Fruit fly (Drosophila melanogaster): Measurements from ENCODE around the gene Unc-76.
A peak's percentile ranks its signal among the peaks of the same experiment; 100 is the strongest.

Gene Unc-76

dm6 chrX:2061119-2061518 is 19.3 kb upstream of the Unc-76 start:
- peak; percentile 47 for TF ChIP-seq CG3281 (GFP tag; optimal IDR thresholded peaks at IDR 0.05)
- TF ChIP-seq her (GFP tag; optimal IDR thresholded peaks at IDR 0.05): no peak
- peak; percentile 1 for TF ChIP-seq gsb-n (tag; optimal IDR thresholded peaks at IDR 0.05)
- TF ChIP-seq ken (GFP tag; IDR thresholded peaks at IDR 0.05): no peak
- peak; percentile 27 for TF ChIP-seq twi (tag; optimal IDR thresholded peaks at IDR 0.05)
- TF ChIP-seq Hr51 (GFP tag; optimal IDR thresholded peaks at IDR 0.05): peak in 1 of 2 experiments; percentile 36
- TF ChIP-seq nmo (GFP tag; optimal IDR thresholded peaks at IDR 0.05): peak; percentile 62
- TF ChIP-seq CG7372 (GFP tag; IDR thresholded peaks at IDR 0.05): 0 out of 2 replicates have a peak, but pooled peaks have one; percentile 31
- TF ChIP-seq Spps (tag; optimal IDR thresholded peaks at IDR 0.05): no peak
- 0 out of 2 replicates have a peak, but pooled peaks have one; percentile 19 for TF ChIP-seq stc (GFP tag; IDR thresholded peaks at IDR 0.05)
- TF ChIP-seq CG2202 (tag; optimal IDR thresholded peaks at IDR 0.05): peak; percentile 19
- no peak for TF ChIP-seq bigmax (GFP tag; optimal IDR thresholded peaks at IDR 0.05)
- TF ChIP-seq onecut (GFP tag; IDR thresholded peaks at IDR 0.05): peak; percentile 99
- peak in 1 of 2 experiments; percentile 91 for TF ChIP-seq Eip74EF (GFP tag; optimal IDR thresholded peaks at IDR 0.05)
- TF ChIP-seq Fer1 (GFP tag; optimal IDR thresholded peaks at IDR 0.05): peak; percentile 61
- no peak for TF ChIP-seq Chrac-16 (GFP tag; optimal IDR thresholded peaks at IDR 0.05)
- peak; percentile 14 for TF ChIP-seq pzg (GFP tag; optimal IDR thresholded peaks at IDR 0.05)
- peak; percentile 8 for TF ChIP-seq CG4707 (GFP tag; optimal IDR thresholded peaks at IDR 0.05)
- TF ChIP-seq CG7963 (GFP tag; IDR thresholded peaks at IDR 0.05; ENCODE audit: partially characterized antibody): no peak
- peak; percentile 50 for TF ChIP-seq wek (GFP tag; optimal IDR thresholded peaks at IDR 0.05)
- TF ChIP-seq Sry-δ (GFP tag; optimal IDR thresholded peaks at IDR 0.05): peak; percentile 20
- TF ChIP-seq lbe (GFP tag; optimal IDR thresholded peaks at IDR 0.05): no peak
- peak; percentile 23 for TF ChIP-seq pb (GFP tag; optimal IDR thresholded peaks at IDR 0.05)
- TF ChIP-seq gcm (GFP tag; optimal IDR thresholded peaks at IDR 0.05): peak; percentile 38
- peak; percentile 32 for TF ChIP-seq Fer3 (tag; optimal IDR thresholded peaks at IDR 0.05)
- TF ChIP-seq CG11504 (tag; optimal IDR thresholded peaks at IDR 0.05): no peak
- no peak for TF ChIP-seq ind (GFP tag; optimal IDR thresholded peaks at IDR 0.05)
- TF ChIP-seq CG7357 (GFP tag; IDR thresholded peaks at IDR 0.05): no peak
- TF ChIP-seq NC2β (GFP tag; optimal IDR thresholded peaks at IDR 0.05): no peak
- TF ChIP-seq D19A (tag; optimal IDR thresholded peaks at IDR 0.05): peak; percentile 17
- TF ChIP-seq CG11695 (GFP tag; IDR thresholded peaks at IDR 0.05): 0 out of 3 replicates have a peak, but pooled peaks have one; percentile 21
- TF ChIP-seq ci (GFP tag; IDR thresholded peaks at IDR 0.05): peak; percentile 68; the same call in 2 of the 3 replicates
- TF ChIP-seq phol (tag; optimal IDR thresholded peaks at IDR 0.05): peak; percentile 88
- peak; percentile 65 for TF ChIP-seq CG2678 (tag; optimal IDR thresholded peaks at IDR 0.05)
- TF ChIP-seq fd96Cb (tag; optimal IDR thresholded peaks at IDR 0.05): peak; percentile 3
- TF ChIP-seq Dip2 (GFP tag; IDR thresholded peaks at IDR 0.05): no peak
- TF ChIP-seq Xbp1 (GFP tag; optimal IDR thresholded peaks at IDR 0.05): peak; percentile 23
- TF ChIP-seq Dek (tag; optimal IDR thresholded peaks at IDR 0.05): peak; percentile 38
- no peak for TF ChIP-seq tna (GFP tag; IDR thresholded peaks at IDR 0.05; ENCODE audit: partially characterized antibody)
- no peak for TF ChIP-seq repo (GFP tag; optimal IDR thresholded peaks at IDR 0.05)
- no peak for TF ChIP-seq slp2 (GFP tag; optimal IDR thresholded peaks at IDR 0.05)
- TF ChIP-seq slbo (GFP tag; IDR thresholded peaks at IDR 0.05): peak; percentile 35; the same call in 1 of the 2 replicates
- TF ChIP-seq MTF-1 (GFP tag; optimal IDR thresholded peaks at IDR 0.05; ENCODE audit: borderline replicate concordance): no peak
- no peak for TF ChIP-seq tup (GFP tag; optimal IDR thresholded peaks at IDR 0.05)
- TF ChIP-seq Elba2 (GFP tag; optimal IDR thresholded peaks at IDR 0.05): no peak
- peak; percentile 16 for TF ChIP-seq CG34376 (GFP tag; optimal IDR thresholded peaks at IDR 0.05)
- peak; percentile 39; the same call in 1 of the 3 replicates for TF ChIP-seq zfh1 (GFP tag; IDR thresholded peaks at IDR 0.05)
- no peak for TF ChIP-seq Dll (GFP tag; IDR thresholded peaks at IDR 0.05; ENCODE audit: partially characterized antibody)
- no peak for TF ChIP-seq ham (GFP tag; IDR thresholded peaks at IDR 0.05)
- no peak for TF ChIP-seq Hand (GFP tag; optimal IDR thresholded peaks at IDR 0.05)
